Worm (Caenorhabditis elegans) whole organism, midembryonic: ENCODE data around the gene Y22D7AL.4.

ENCODE experiments used
- T22C8.4 ChIP-seq: fragments of 200-800 bp; sonication (Bioruptor generic); IDR thresholded peaks from 2 replicates; pipeline ENCODE4 v1.3.6; 2022; ENCODE audit warnings: missing genetic modification characterization, missing compliant biosample characterization
- cog-1 ChIP-seq: sonication (generic microtip); optimal IDR thresholded peaks from 2 replicates; lab custom pipeline; 2016; ENCODE audit warnings: missing genetic modification characterization, missing compliant biosample characterization
- flt-1 ChIP-seq: fragments of 200-800 bp; sonication (Bioruptor generic); IDR thresholded peaks from 2 replicates; pipeline ENCODE4 v1.3.6; 2022; ENCODE audit warnings: missing genetic modification characterization, missing compliant biosample characterization
- med-1 ChIP-seq: sonication (generic microtip); optimal IDR thresholded peaks from 2 replicates; lab custom pipeline; 2017; ENCODE audit warnings: missing genetic modification characterization, mild to moderate bottlenecking, missing compliant biosample characterization, antibody characterized with exemption, missing genetic modification reagents; ENCODE audit not compliant: insufficient read depth
- tab-1 ChIP-seq: fragments of 200-800 bp; sonication (Bioruptor generic); IDR thresholded peaks from 2 replicates; pipeline ENCODE4 v1.3.6; 2022; ENCODE audit warnings: missing genetic modification characterization, missing compliant biosample characterization
- ztf-23 ChIP-seq: fragments of 200-800 bp; sonication (Bioruptor generic); IDR thresholded peaks from 2 replicates; pipeline ENCODE4 v1.3.6; 2022; ENCODE audit warnings: missing genetic modification reagents, missing genetic modification characterization, missing compliant biosample characterization
- ztf-29 ChIP-seq: fragments of 200-800 bp; sonication (Bioruptor generic); IDR thresholded peaks from 2 replicates; pipeline ENCODE4 v1.3.6; 2022; ENCODE audit warnings: missing genetic modification reagents, missing genetic modification characterization, missing compliant biosample characterization

DNA sequence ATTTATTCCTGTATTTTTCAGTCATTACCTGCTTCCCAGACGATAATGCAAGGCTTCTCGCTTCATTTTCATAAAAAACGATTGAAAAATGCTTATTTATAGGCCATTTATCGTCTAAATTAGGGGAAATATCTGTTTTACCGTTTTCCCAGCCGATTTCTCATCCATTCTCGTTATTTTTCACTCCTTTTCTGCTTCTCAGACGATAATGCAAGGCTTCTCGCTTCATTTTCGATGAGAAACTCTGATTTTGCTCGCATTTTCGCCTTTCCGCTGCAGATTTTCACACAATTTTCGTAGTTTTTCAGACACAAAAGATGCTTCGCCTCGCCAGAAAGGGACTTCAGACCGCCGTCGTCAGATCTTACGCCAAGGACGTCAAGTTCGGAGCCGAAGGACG lies 7.0 kb upstream of the Y22D7AL.4 start, which contains the start of gene hsp-60:
- no peak for TF ChIP-seq tab-1 (GFP tag; lab: Robert Waterston, UW)
- no peak for TF ChIP-seq cog-1 (tag; lab: Kevin White, UChicago)
- TF ChIP-seq ztf-29 (GFP tag; lab: Robert Waterston, UW): no peak
- TF ChIP-seq flt-1 (GFP tag; lab: Robert Waterston, UW): no peak
- no peak for TF ChIP-seq T22C8.4 (GFP tag; lab: Robert Waterston, UW)
- no peak for TF ChIP-seq med-1 (GFP tag; lab: Kevin White, UChicago)
- no peak for TF ChIP-seq ztf-23 (GFP tag; lab: Robert Waterston, UW)
